Worm (Caenorhabditis elegans) whole organism, young adult: Measurements from ENCODE around the gene egl-1.

Source experiments
- die-1 ChIP-seq: sonication (generic microtip); optimal IDR thresholded peaks from 2 replicates; lab custom pipeline; 2016; ENCODE audit warnings: missing genotype, mild to moderate bottlenecking, missing genetic modification characterization, missing compliant biosample characterization
- unc-130 ChIP-seq: sonication (generic microtip); optimal IDR thresholded peaks from 2 replicates; lab custom pipeline; 2016; ENCODE audit warnings: missing genetic modification reagents, missing genetic modification characterization, missing compliant biosample characterization
- ztf-25 ChIP-seq: fragments of 200-800 bp; sonication (Bioruptor generic); IDR thresholded peaks from 2 replicates; pipeline ENCODE4 v1.3.6; 2022; ENCODE audit warnings: missing genetic modification reagents, missing genetic modification characterization, missing compliant biosample characterization

- TF ChIP-seq die-1 (tag; lab: Kevin White, UChicago): no peak
- no peak for TF ChIP-seq ztf-25 (GFP tag; lab: Robert Waterston, UW)
- TF ChIP-seq unc-130 (GFP tag; lab: Kevin White, UChicago): no peak
Observed at ce11 chrV:14460122-14460521, 28.0 kb upstream of the egl-1 start.
